Worm (Caenorhabditis elegans): ENCODE results near the gene ubc-15.

- TF ChIP-seq crh-2 (tag; optimal IDR thresholded peaks at IDR 0.05) (no peak), nhr-6 (tag; optimal IDR thresholded peaks at IDR 0.05) (no peak), aly-2 (tag; optimal IDR thresholded peaks at IDR 0.05) (no peak), nhr-23 (tag; optimal IDR thresholded peaks at IDR 0.05) (no peak), mab-5 (tag; optimal IDR thresholded peaks at IDR 0.05) (no peak)
These were observed 57.3 kb downstream of the ubc-15 start for ce11 chrII:2856114-2856513.

Data from whole organism, L2 larva.